Fruit fly (Drosophila melanogaster): ENCODE data around the gene Cox11.

DNA sequence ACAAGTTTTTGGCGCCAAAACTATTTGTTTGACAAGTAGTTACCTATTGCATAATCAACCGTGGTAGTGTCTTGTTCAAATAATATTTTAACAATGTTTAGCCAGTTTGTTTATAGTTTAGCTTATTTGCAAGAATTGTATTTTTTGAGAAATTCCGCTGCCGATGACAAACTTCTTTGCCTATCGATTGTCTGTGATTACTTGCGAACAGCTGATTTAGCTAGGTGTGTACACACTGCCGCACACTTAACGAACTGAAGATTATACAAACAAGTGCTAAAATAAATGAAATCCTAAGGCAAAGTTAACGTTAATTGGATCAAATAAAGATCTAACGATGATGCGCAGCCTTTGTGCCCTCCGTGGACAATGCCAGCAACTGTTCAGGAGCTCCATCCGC is at the start of gene Cox11:
- TF ChIP-seq ttk (optimal IDR thresholded peaks at IDR 0.05) = no peak
- no peak for TF ChIP-seq h (optimal IDR thresholded peaks at IDR 0.05)

All from Kc167 (cell line).